Fruit fly (Drosophila melanogaster): ENCODE data around the gene CG3448.

The CG3448 gene

DNA sequence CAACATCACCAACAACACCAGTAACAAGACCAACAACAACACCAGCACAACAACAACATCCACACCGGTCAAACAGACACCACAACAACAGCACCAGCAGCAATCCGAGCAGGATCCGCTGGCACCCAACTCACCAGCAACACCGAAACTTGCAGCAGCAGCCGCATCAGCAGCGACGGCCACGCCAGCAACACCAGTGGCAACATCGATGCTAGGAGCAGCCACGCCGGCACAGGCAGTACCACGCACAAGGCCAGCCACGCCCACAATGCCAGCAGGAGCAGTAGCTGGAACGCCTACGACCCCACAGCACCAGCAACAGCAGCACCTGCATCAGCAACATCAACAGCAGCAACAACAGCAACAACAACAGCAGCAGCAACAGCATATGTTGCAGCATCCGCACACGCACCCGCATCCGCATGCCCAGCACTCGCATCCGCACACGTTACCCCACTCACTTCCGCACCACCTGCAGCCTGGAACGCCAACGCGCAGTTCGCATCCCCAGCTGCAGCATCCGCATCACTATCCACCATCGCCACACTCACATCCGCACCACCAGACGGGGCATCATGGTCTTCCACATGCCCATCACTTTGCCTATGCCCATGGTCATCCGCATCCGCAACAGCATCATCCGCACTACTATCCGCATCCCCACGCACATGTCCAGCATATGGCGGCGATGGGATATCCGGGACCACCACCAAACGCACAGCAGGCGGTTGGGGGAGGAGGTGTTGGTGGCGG, 20.0 kb upstream of the CG3448 start:
- TF ChIP-seq usp (GFP tag; optimal IDR thresholded peaks at IDR 0.05): no peak
- TF ChIP-seq pan (optimal IDR thresholded peaks at IDR 0.05): no peak
- TF ChIP-seq Dll (optimal IDR thresholded peaks at IDR 0.05): no peak
- no peak for TF ChIP-seq EcR (GFP tag; optimal IDR thresholded peaks at IDR 0.05)
- TF ChIP-seq CG8478 (optimal IDR thresholded peaks at IDR 0.05): no peak
- TF ChIP-seq psq (optimal IDR thresholded peaks at IDR 0.05): no peak

- TF ChIP-seq Dll (optimal IDR thresholded peaks at IDR 0.05) (no peak), CG8478 (optimal IDR thresholded peaks at IDR 0.05) (no peak), usp (GFP tag; optimal IDR thresholded peaks at IDR 0.05) (no peak), psq (optimal IDR thresholded peaks at IDR 0.05) (no peak), pan (optimal IDR thresholded peaks at IDR 0.05) (no peak), EcR (GFP tag; optimal IDR thresholded peaks at IDR 0.05) (no peak)
Observed at dm6 chr3L:9469079-9469478, 17.7 kb upstream of the CG3448 start.

DNA sequence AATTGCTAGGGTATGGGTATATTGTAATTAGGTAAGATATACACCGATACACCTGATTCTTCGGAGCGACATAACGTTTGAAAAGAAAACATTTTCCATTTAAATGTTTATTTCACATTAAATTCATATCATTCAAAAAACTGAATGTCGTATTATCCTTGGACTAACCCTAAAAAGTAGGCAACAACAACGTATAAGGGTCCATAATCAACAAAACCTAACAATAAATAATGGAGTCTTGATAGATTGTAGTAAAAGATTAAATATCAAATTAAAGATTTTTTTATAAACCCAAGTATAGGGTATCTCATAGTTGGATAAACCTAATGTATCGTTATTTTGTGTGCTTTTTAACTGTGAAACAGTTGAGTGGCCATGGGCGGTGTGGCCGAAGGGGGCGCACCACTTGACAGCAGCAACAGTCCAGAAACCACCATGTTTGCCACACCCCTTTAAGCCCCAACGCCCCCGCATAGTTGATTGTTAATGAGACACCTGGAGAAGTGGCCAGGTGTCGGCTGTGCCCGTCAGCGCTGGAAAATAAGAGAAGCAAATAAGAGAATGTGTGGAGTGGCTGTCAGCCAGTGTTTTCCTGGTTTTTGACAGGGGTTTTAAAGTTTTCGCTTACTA, 17.0 kb upstream of the CG3448 start:
- TF ChIP-seq pan (optimal IDR thresholded peaks at IDR 0.05) (peak; percentile 68), EcR (GFP tag; optimal IDR thresholded peaks at IDR 0.05) (no peak), Dll (optimal IDR thresholded peaks at IDR 0.05) (no peak)

DNA sequence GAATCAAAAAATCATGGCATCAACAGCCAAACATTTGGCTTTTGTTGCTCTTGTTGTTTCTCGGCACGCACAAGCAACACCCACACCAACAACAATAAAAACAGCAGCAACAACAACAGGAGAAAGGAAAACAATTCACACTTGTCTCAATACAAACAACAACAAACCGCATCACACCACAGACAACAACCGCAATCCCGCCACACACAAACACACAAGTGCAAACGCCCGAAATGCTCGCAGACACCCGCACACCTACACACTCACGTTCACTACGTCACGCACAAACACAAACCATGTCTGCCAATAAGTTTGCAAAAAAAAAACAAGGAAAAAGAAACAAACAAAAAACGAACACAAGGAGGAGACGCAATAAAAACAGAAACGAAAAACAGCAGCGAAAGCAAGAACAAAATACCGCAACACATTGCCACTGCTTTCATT, 16.4 kb upstream of the CG3448 start:
- TF ChIP-seq CG8478 (optimal IDR thresholded peaks at IDR 0.05) (no peak), pan (optimal IDR thresholded peaks at IDR 0.05) (no peak), usp (GFP tag; optimal IDR thresholded peaks at IDR 0.05) (no peak), Dll (optimal IDR thresholded peaks at IDR 0.05) (no peak), psq (optimal IDR thresholded peaks at IDR 0.05) (no peak)

DNA sequence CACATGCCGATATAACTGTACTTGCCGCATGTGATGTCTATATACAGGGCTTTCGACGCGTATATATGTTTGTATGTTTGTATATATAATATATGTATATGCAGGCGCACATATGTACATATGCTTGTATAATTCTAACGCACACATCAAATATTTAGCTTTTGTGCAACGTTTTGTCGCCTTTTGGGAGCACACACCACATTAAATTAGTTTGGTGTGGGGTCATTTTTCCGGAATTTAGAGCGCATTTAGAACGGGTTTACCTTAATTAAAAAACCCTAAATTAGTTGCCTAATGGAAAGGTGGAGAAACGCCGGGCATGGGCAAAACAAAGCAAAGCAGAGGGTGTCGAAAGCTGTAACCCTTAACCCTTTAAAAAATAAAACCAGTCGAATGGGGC, 15.9 kb upstream of the CG3448 start:
- TF ChIP-seq usp (GFP tag; optimal IDR thresholded peaks at IDR 0.05): no peak
- TF ChIP-seq CG8478 (optimal IDR thresholded peaks at IDR 0.05): no peak
- TF ChIP-seq Dll (optimal IDR thresholded peaks at IDR 0.05): no peak
- no peak for TF ChIP-seq EcR (GFP tag; optimal IDR thresholded peaks at IDR 0.05)
- TF ChIP-seq pan (optimal IDR thresholded peaks at IDR 0.05): no peak
- no peak for TF ChIP-seq psq (optimal IDR thresholded peaks at IDR 0.05)

dm6 chr3L:9466595-9466994, 15.2 kb upstream of the CG3448 start:
- TF ChIP-seq Dll (optimal IDR thresholded peaks at IDR 0.05) (no peak), CG8478 (optimal IDR thresholded peaks at IDR 0.05) (no peak), EcR (GFP tag; optimal IDR thresholded peaks at IDR 0.05) (no peak), pan (optimal IDR thresholded peaks at IDR 0.05) (no peak), usp (GFP tag; optimal IDR thresholded peaks at IDR 0.05) (no peak), psq (optimal IDR thresholded peaks at IDR 0.05) (no peak)

DNA sequence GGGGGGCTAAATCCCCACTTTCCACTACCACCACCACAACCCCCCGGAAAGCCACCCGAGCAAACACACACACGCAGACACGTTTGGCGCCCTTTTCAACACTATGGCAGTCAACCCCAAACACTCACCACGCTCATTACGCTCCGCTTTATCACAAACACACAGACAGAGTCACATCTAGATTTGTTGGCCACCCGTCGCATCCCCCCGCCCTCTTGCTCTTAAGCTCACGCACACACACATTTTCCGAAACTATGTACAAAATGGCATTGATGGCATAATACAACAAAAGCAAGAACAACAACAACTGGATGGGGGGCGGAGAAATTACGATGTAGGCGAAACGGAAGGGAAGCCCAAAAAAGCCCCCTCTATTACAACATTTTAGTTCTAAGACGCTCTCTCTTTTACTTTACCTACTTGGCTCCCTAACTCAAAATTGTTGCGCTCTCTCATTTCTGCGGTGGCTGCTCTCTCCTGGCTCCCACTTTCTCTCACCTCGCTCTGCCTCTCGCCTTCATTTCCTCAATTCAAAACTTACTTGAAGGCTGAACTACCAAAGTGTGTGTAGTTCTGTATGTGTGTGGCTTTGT, 14.4 kb upstream of the CG3448 start:
- TF ChIP-seq CG8478 (optimal IDR thresholded peaks at IDR 0.05) (no peak), usp (GFP tag; optimal IDR thresholded peaks at IDR 0.05) (no peak), pan (optimal IDR thresholded peaks at IDR 0.05) (no peak), Dll (optimal IDR thresholded peaks at IDR 0.05) (no peak), psq (optimal IDR thresholded peaks at IDR 0.05) (no peak), EcR (GFP tag; optimal IDR thresholded peaks at IDR 0.05) (no peak)

DNA sequence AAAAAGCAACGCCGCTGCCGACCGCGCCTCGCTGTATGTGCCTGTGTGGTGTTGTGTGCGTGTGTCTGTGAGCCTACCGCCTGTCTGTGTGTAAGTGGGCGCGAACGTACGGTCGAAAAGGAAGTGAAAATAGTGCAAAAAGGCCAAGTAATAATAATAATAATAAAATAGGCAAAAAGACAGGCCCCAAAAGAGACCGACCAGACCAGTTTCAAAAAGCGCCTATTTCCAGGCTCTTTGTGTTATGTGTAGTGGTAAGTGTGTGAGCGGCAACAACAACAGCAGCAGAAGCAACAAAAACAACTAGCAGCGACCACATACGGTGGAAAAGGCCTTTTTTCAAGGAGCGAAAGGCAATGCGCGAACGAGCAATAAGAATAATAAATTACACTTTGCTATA, 11.4 kb upstream of the CG3448 start:
- TF ChIP-seq EcR (GFP tag; optimal IDR thresholded peaks at IDR 0.05): no peak
- TF ChIP-seq Dll (optimal IDR thresholded peaks at IDR 0.05): no peak
- no peak for TF ChIP-seq psq (optimal IDR thresholded peaks at IDR 0.05)
- TF ChIP-seq usp (GFP tag; optimal IDR thresholded peaks at IDR 0.05): no peak
- TF ChIP-seq CG8478 (optimal IDR thresholded peaks at IDR 0.05): no peak
- TF ChIP-seq pan (optimal IDR thresholded peaks at IDR 0.05): no peak

dm6 chr3L:9462247-9462769, 10.9 kb upstream of the CG3448 start:
- TF ChIP-seq Dll (optimal IDR thresholded peaks at IDR 0.05): peak; percentile 41
- TF ChIP-seq psq (optimal IDR thresholded peaks at IDR 0.05): no peak

DNA sequence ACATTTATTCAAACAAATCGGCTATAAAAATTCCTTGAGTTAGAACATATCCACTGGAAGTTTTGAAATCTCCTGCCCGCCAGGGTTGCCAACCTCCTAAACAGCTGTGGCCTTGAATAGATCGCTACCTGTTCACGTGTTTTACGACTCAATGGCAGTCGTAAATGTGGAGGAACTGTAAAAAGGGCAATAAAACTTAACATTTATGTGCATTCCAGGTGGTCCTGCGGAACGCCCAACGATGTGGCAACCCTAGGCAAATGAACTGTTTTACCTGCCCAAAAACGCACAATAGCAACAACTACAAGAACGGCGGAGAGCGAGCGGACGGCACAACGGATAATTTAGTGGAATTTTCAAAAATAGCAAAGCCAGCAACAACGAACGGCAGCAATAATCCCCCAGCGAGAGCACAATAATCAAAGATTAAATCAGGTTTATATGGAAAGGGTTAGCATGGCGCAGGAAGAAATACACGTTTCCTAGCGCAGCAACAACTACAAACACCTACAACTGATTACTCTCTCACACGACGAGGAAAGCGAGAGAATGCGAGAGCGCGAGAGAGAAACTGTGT, 10.4 kb upstream of the CG3448 start:
- TF ChIP-seq Dll (optimal IDR thresholded peaks at IDR 0.05) (no peak), usp (GFP tag; optimal IDR thresholded peaks at IDR 0.05) (no peak)

dm6 chr3L:9460775-9461491, 9.6 kb upstream of the CG3448 start, which contains the start of the genes CG3434 and CG44838:
TSS of gene CG3434 (minus strand) at chr3L:9460799.
TSS of gene CG44838 (plus strand) at chr3L:9461050.
- TF ChIP-seq Dll (optimal IDR thresholded peaks at IDR 0.05) (no peak), psq (optimal IDR thresholded peaks at IDR 0.05) (no peak), EcR (GFP tag; optimal IDR thresholded peaks at IDR 0.05) (no peak), pan (optimal IDR thresholded peaks at IDR 0.05) (no peak), usp (GFP tag; optimal IDR thresholded peaks at IDR 0.05) (no peak), CG8478 (optimal IDR thresholded peaks at IDR 0.05) (no peak)
